Fruit fly (Drosophila melanogaster): Measurements from ENCODE around the gene Prp5.
A peak's percentile ranks its signal among the peaks of the same experiment; 100 is the strongest.

The Prp5 gene

dm6 chrX:15344473-15345331 lies at the start of gene Prp5, which contains the start of gene CG12608:
Gene Prp5 (plus strand): TSS chrX:15345169.
Gene CG12608 (minus strand): TSS chrX:15344625.
- TF ChIP-seq psq (optimal IDR thresholded peaks at IDR 0.05) (no peak), EcR (GFP tag; optimal IDR thresholded peaks at IDR 0.05) (no peak), Dll (optimal IDR thresholded peaks at IDR 0.05) (no peak), pan (optimal IDR thresholded peaks at IDR 0.05) (no peak), usp (GFP tag; optimal IDR thresholded peaks at IDR 0.05) (no peak), CG8478 (optimal IDR thresholded peaks at IDR 0.05) (no peak)

dm6 chrX:15296969-15297816 lies 47.8 kb upstream of the Prp5 start, which contains the start of gene gce:
Gene gce (plus strand): TSS chrX:15297766.
- TF ChIP-seq EcR (GFP tag; optimal IDR thresholded peaks at IDR 0.05) (no peak), psq (optimal IDR thresholded peaks at IDR 0.05) (no peak), Dll (optimal IDR thresholded peaks at IDR 0.05) (no peak), CG8478 (optimal IDR thresholded peaks at IDR 0.05) (no peak)

dm6 chrX:15297963-15298297 lies 47.0 kb upstream of the Prp5 start:
- TF ChIP-seq Dll (optimal IDR thresholded peaks at IDR 0.05) (no peak), EcR (GFP tag; optimal IDR thresholded peaks at IDR 0.05) (no peak), usp (GFP tag; optimal IDR thresholded peaks at IDR 0.05) (no peak), psq (optimal IDR thresholded peaks at IDR 0.05) (no peak), pan (optimal IDR thresholded peaks at IDR 0.05) (no peak), CG8478 (optimal IDR thresholded peaks at IDR 0.05) (no peak)

DNA sequence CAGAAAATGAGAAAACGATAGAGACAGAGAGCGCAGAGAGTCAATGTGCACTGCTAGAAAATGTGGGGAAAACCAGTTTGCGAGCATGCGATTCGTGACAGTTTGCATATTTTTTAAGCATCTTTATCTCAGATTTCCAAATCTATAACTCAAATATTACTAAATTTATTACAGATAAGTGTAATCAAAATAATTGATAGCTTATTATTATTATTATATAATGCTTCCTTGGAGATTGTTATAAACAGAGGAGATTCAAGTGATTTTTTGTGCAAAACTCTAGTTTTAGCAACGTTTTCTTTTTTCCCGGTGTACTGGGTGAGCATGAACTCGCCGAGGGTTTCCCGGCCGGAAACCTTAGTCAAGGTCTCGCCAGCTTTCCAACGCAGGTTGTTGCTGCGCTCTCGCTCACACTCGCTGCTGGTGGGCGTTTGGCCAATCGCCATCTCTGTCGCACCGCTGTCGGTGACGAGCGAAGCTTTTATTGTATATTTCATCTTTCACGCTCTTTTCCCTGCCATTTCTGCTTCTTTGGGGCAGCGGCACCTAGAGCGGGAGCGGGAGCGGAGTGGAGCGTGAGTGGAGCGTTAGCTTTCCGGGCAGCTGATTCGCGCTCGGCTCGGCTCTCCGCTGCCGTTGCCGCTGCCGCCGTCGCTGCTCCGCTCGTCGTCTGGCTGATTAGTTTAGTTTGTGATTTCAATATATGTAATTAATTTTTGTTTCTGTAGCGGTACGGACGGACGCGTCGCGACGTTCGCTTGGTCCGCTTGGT lies 46.5 kb upstream of the Prp5 start:
- TF ChIP-seq pan (optimal IDR thresholded peaks at IDR 0.05) (no peak), Dll (optimal IDR thresholded peaks at IDR 0.05) (peak; percentile 77)

DNA sequence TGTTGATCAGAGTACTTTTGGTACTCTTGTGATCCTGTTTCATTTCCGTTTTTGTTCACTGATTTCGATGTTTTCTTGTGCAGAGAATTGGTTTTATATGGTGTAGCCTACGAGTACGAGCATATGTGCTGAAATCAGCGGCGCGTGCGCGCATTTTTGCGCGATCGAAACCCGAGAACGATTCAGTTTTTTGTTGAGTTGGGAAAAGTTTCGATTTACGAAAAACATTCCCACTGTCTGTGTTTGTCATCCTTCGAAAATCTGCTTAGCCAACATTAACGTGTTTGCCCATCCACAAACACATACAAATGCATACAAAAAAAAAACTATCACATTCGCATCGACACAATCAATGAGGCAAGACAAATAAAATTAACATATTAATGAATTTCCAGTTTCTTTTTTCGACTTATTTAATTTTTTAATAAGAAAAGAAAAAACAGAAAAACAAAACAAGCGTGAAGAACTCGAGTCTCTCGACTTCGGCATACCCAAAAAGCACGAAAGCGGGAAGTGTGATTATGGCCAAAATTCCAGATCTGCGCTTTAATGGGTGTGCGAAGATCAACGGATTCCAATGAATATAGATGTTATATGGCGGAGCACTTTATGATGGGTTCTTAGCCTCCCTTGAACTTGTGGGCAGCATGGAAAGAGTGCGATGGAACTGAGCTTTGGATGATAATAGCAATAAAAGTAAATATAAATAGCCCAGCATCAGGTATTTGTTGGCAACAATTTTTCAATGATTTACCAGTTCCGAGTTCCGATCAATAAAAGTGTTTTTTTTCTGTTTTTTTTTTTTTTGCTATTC lies 44.8 kb upstream of the Prp5 start:
- TF ChIP-seq psq (optimal IDR thresholded peaks at IDR 0.05) (no peak), CG8478 (optimal IDR thresholded peaks at IDR 0.05) (no peak), usp (GFP tag; optimal IDR thresholded peaks at IDR 0.05) (no peak), pan (optimal IDR thresholded peaks at IDR 0.05) (no peak), EcR (GFP tag; optimal IDR thresholded peaks at IDR 0.05) (no peak), Dll (optimal IDR thresholded peaks at IDR 0.05) (no peak)

dm6 chrX:15301175-15301574 lies 43.8 kb upstream of the Prp5 start:
- TF ChIP-seq EcR (GFP tag; optimal IDR thresholded peaks at IDR 0.05): no peak

dm6 chrX:15303176-15304115 lies 41.5 kb upstream of the Prp5 start:
- TF ChIP-seq EcR (GFP tag; optimal IDR thresholded peaks at IDR 0.05): no peak
- no peak for TF ChIP-seq psq (optimal IDR thresholded peaks at IDR 0.05)
- TF ChIP-seq Dll (optimal IDR thresholded peaks at IDR 0.05): no peak
- no peak for TF ChIP-seq usp (GFP tag; optimal IDR thresholded peaks at IDR 0.05)
- TF ChIP-seq CG8478 (optimal IDR thresholded peaks at IDR 0.05): no peak
- TF ChIP-seq pan (optimal IDR thresholded peaks at IDR 0.05): no peak

DNA sequence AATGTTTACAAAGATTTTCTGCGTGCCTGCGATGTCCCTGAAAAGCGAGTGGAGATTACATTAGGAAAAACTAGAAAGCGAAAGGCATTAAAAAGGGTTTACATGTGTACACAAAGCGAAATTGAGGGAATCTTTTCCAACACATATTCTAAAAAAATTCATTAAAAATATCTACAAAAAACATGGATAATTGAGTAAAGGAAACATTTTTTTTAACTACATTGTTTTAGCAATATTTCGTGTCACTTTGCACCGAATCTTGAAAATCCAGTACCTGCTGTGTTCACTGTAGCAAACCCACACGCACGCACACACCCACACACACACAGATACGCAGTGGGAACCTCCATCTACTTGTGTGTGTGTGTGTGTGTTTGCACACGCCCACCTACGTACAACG lies 40.8 kb upstream of the Prp5 start:
- no peak for TF ChIP-seq Dll (optimal IDR thresholded peaks at IDR 0.05)
- no peak for TF ChIP-seq CG8478 (optimal IDR thresholded peaks at IDR 0.05)
- TF ChIP-seq psq (optimal IDR thresholded peaks at IDR 0.05): no peak
- TF ChIP-seq usp (GFP tag; optimal IDR thresholded peaks at IDR 0.05): no peak

dm6 chrX:15305975-15306909 lies 38.7 kb upstream of the Prp5 start:
- TF ChIP-seq psq (optimal IDR thresholded peaks at IDR 0.05) (no peak), CG8478 (optimal IDR thresholded peaks at IDR 0.05) (peak; percentile 49)

Data from whole organism.